Worm (Caenorhabditis elegans): ENCODE data around the gene K02D3.2.

- TF ChIP-seq ceh-13 (GFP tag; optimal IDR thresholded peaks at IDR 0.05) (no peak), ama-1 (optimal IDR thresholded peaks at IDR 0.05) (no peak), flt-1 (GFP tag; IDR thresholded peaks at IDR 0.05) (no peak), F13C5.2 (tag; optimal IDR thresholded peaks at IDR 0.05) (no peak), tbx-37 (GFP tag; conservative IDR thresholded peaks at IDR 0.05) (no peak)
Measured at ce11 chrX:13759676-13760447, 48.1 kb upstream of the K02D3.2 start, which contains the start of gene cest-13.

All from whole organism, early embryonic.